Worm (Caenorhabditis elegans): ENCODE results near the gene C14A6.12.

DNA sequence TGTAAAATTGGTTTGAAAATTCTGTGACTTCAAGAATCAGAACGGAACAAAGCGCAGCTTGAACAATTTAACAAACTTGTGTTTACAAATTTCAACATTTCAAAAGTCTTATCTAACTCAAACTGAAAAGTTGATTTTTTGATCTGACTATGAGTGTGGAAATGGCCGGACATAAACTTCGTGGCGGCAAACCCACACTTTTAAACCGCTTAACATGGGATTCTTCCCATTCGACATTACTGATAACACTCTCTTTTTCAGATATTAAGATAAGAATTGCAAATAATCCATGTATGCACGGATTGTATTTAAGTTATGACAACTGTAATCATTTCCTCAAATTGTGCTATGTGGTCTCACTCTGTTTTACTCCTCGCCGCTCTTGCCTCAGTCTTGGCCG is 28.7 kb upstream of the C14A6.12 start, which contains the start of gene clec-42:
- TF ChIP-seq him-1 (tag; optimal IDR thresholded peaks at IDR 0.05) (no peak), W03F9.2 (tag; optimal IDR thresholded peaks at IDR 0.05) (no peak)
